Worm (Caenorhabditis elegans) whole organism, midembryonic: ENCODE measurements around the gene clec-216.

Experiments used
- T22C8.4 ChIP-seq: fragments of 200-800 bp; sonication (Bioruptor generic); IDR thresholded peaks from 2 replicates; pipeline ENCODE4 v1.3.6; 2022; ENCODE audit warnings: missing genetic modification characterization, missing compliant biosample characterization
- cog-1 ChIP-seq: sonication (generic microtip); optimal IDR thresholded peaks from 2 replicates; lab custom pipeline; 2016; ENCODE audit warnings: missing genetic modification characterization, missing compliant biosample characterization
- flt-1 ChIP-seq: fragments of 200-800 bp; sonication (Bioruptor generic); IDR thresholded peaks from 2 replicates; pipeline ENCODE4 v1.3.6; 2022; ENCODE audit warnings: missing genetic modification characterization, missing compliant biosample characterization
- klf-2 ChIP-seq: fragments of 200-800 bp; sonication (Bioruptor generic); conservative IDR thresholded peaks from 2 replicates; pipeline ENCODE4 v1.3.6; 2022; ENCODE audit warnings: missing genetic modification reagents, missing genetic modification characterization, missing compliant biosample characterization
- med-1 ChIP-seq: sonication (generic microtip); optimal IDR thresholded peaks from 2 replicates; lab custom pipeline; 2017; ENCODE audit warnings: missing genetic modification characterization, mild to moderate bottlenecking, missing compliant biosample characterization, antibody characterized with exemption, missing genetic modification reagents; ENCODE audit not compliant: insufficient read depth
- ref-1 ChIP-seq: fragments of 200-800 bp; sonication (Bioruptor generic); conservative IDR thresholded peaks from 2 replicates; pipeline ENCODE4 v1.3.6; 2022; ENCODE audit warnings: missing genetic modification reagents, missing genetic modification characterization, missing compliant biosample characterization
- tab-1 ChIP-seq: fragments of 200-800 bp; sonication (Bioruptor generic); IDR thresholded peaks from 2 replicates; pipeline ENCODE4 v1.3.6; 2022; ENCODE audit warnings: missing genetic modification characterization, missing compliant biosample characterization
- ztf-23 ChIP-seq: fragments of 200-800 bp; sonication (Bioruptor generic); IDR thresholded peaks from 2 replicates; pipeline ENCODE4 v1.3.6; 2022; ENCODE audit warnings: missing genetic modification reagents, missing genetic modification characterization, missing compliant biosample characterization
- ztf-29 ChIP-seq: fragments of 200-800 bp; sonication (Bioruptor generic); IDR thresholded peaks from 2 replicates; pipeline ENCODE4 v1.3.6; 2022; ENCODE audit warnings: missing genetic modification reagents, missing genetic modification characterization, missing compliant biosample characterization

DNA sequence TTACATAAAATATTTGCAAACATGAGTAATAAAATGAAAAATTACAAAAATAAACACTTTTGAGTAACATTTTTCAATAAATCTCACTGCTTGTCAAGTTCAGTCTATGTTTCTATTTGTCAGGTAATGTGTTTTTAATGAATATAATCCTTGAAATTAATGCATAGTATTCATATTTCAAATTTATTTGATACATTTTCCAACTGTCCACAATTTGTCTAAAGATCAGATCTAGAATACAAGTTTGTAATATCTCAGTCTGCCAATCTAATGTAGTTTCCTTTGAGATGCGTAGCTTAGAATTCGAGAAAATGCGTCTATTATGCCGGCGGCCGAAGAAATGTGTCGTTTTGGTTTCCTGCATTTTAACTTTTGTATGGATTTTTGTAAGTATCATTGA lies 9.2 kb downstream of the clec-216 start, which contains the start of gene Y97E10B.1:
- no peak for TF ChIP-seq flt-1 (GFP tag; lab: Robert Waterston, UW)
- no peak for TF ChIP-seq ref-1 (GFP tag; lab: Robert Waterston, UW)
- no peak for TF ChIP-seq tab-1 (GFP tag; lab: Robert Waterston, UW)
- no peak for TF ChIP-seq med-1 (GFP tag; lab: Kevin White, UChicago)
- TF ChIP-seq cog-1: no peak
- no peak for TF ChIP-seq ztf-23 (GFP tag; lab: Robert Waterston, UW)
- TF ChIP-seq klf-2 (GFP tag; lab: Robert Waterston, UW): no peak
- no peak for TF ChIP-seq T22C8.4 (GFP tag; lab: Robert Waterston, UW)
- TF ChIP-seq ztf-29: no peak
